Worm (Caenorhabditis elegans) whole organism, L4 larva: ENCODE results near the gene T28A8.2.

ENCODE experiments used
- F26F4.8 ChIP-seq: fragments of 200-800 bp; sonication (Bioruptor generic); conservative IDR thresholded peaks from 2 replicates; pipeline ENCODE4 v1.3.6; 2022; ENCODE audit warnings: missing genetic modification characterization, missing compliant biosample characterization
- F44E2.7 ChIP-seq: fragments of 200-800 bp; sonication (Bioruptor generic); IDR thresholded peaks from 2 replicates; pipeline ENCODE4 v2.1.2; 2022; ENCODE audit warnings: missing genetic modification characterization, missing compliant biosample characterization
- T20F7.1 ChIP-seq: fragments of 200-800 bp; sonication (Bioruptor generic); optimal IDR thresholded peaks from 2 replicates; lab custom pipeline; 2018; ENCODE audit warnings: mild to moderate bottlenecking, missing genetic modification characterization, missing compliant biosample characterization
- Y105C5A.15 ChIP-seq: fragments of 200-800 bp; sonication (Bioruptor generic); IDR thresholded peaks from 2 replicates; pipeline ENCODE4 v1.3.6; 2022; ENCODE audit warnings: missing genetic modification characterization, missing compliant biosample characterization
- aha-1 ChIP-seq: fragments of 150-350 bp; peaks from one replicate; lab custom pipeline; 2014; ENCODE audit warnings: missing biosample characterization, missing genetic modification characterization
- aly-2 ChIP-seq: sonication (generic microtip); optimal IDR thresholded peaks from 2 replicates; lab custom pipeline; 2018; ENCODE audit warnings: missing biosample characterization, missing genetic modification characterization
- arid-1 ChIP-seq: fragments of 200-800 bp; sonication (Bioruptor generic); conservative IDR thresholded peaks from 2 replicates; pipeline ENCODE4 v1.3.6; 2022; ENCODE audit warnings: missing genetic modification reagents, missing genetic modification characterization, missing compliant biosample characterization
- attf-4 ChIP-seq: sonication (generic microtip); optimal IDR thresholded peaks from 3 replicates; lab custom pipeline; 2017; ENCODE audit warnings: missing biosample characterization, missing genetic modification characterization
- cey-2 ChIP-seq: sonication (generic microtip); optimal IDR thresholded peaks from 3 replicates; lab custom pipeline; 2017; ENCODE audit warnings: missing genetic modification characterization, mild to moderate bottlenecking, missing compliant biosample characterization, antibody characterized with exemption, borderline replicate concordance; ENCODE audit not compliant: insufficient read depth
- daf-16 ChIP-seq, 3 experiments: sonication (generic microtip); optimal IDR thresholded peaks; 2 replicates each; lab custom pipeline; 2016 to 2017; ENCODE audit warnings: missing genetic modification characterization in 3 of 3, missing genetic modification reagents in 3 of 3, mild to moderate bottlenecking in 2 of 3, missing compliant biosample characterization in 2 of 3, missing biosample characterization in 1 of 3, moderate library complexity in 1 of 3
- daf-19 ChIP-seq: fragments of 200-800 bp; sonication (Bioruptor generic); conservative IDR thresholded peaks from 2 replicates; pipeline ENCODE4 v1.3.6; 2022; ENCODE audit warnings: missing genetic modification characterization, missing compliant biosample characterization
- dmd-6 ChIP-seq: fragments of 200-800 bp; sonication (Bioruptor generic); IDR thresholded peaks from 2 replicates; pipeline ENCODE4 v1.3.6; 2022; ENCODE audit warnings: missing genetic modification reagents, missing genetic modification characterization, missing compliant biosample characterization
- dve-1 ChIP-seq: sonication (generic microtip); optimal IDR thresholded peaks from 2 replicates; lab custom pipeline; 2017; ENCODE audit warnings: antibody characterized with exemption, mild to moderate bottlenecking, missing genetic modification characterization, missing compliant biosample characterization; ENCODE audit not compliant: insufficient read depth
- egl-27 ChIP-seq: sonication (generic microtip); optimal IDR thresholded peaks from 3 replicates; lab custom pipeline; 2017; ENCODE audit warnings: missing biosample characterization, missing genetic modification reagents, missing genetic modification characterization
- gei-8 ChIP-seq: fragments of 200-800 bp; sonication (Bioruptor generic); optimal IDR thresholded peaks from 2 replicates; lab custom pipeline; 2018; ENCODE audit warnings: mild to moderate bottlenecking, missing genetic modification characterization, missing compliant biosample characterization
- hif-1 ChIP-seq, 2 experiments: sonication (generic microtip); optimal IDR thresholded peaks; 2 replicates each; lab custom pipeline; 2016 to 2017; ENCODE audit warnings: missing compliant biosample characterization in 2 of 2, missing genetic modification characterization in 2 of 2, missing genetic modification reagents in 2 of 2, missing genotype in 2 of 2, mild to moderate bottlenecking in 1 of 2
- hlh-11 ChIP-seq: fragments of 200-800 bp; sonication (Bioruptor generic); optimal IDR thresholded peaks from 2 replicates; lab custom pipeline; 2018; ENCODE audit warnings: mild to moderate bottlenecking, missing genetic modification characterization, missing compliant biosample characterization
- hlh-30 ChIP-seq: sonication (generic microtip); optimal IDR thresholded peaks from 2 replicates; lab custom pipeline; 2017; ENCODE audit warnings: antibody characterized with exemption, mild to moderate bottlenecking, missing genetic modification characterization, missing compliant biosample characterization; ENCODE audit not compliant: insufficient read depth
- jun-1 ChIP-seq: fragments of 150-350 bp; optimal IDR thresholded peaks from 2 replicates; lab custom pipeline; 2014; ENCODE audit warnings: missing biosample characterization, missing genetic modification reagents, missing genetic modification characterization
- lin-15B ChIP-seq: fragments of 150-350 bp; sonication (generic microtip); optimal IDR thresholded peaks from 3 replicates; lab custom pipeline; 2014; ENCODE audit warnings: missing biosample characterization, missing genetic modification characterization
- lin-29 ChIP-seq: fragments of 200-800 bp; sonication (Bioruptor generic); IDR thresholded peaks from 2 replicates; pipeline ENCODE4 v1.3.6; 2022; ENCODE audit warnings: missing genetic modification reagents, missing genetic modification characterization, missing compliant biosample characterization
- lsy-2 ChIP-seq, 2 experiments: fragments of 150-350 bp in 1 of 2; sonication (generic microtip) in 1 of 2; optimal IDR thresholded peaks; 2 replicates each; lab custom pipeline; 2014 to 2017; ENCODE audit warnings: missing biosample characterization in 2 of 2, missing genetic modification characterization in 2 of 2
- madf-5 ChIP-seq, 2 experiments: fragments of 200-800 bp; sonication (Bioruptor generic); IDR thresholded peaks; 2 replicates each; pipeline ENCODE4 v1.3.6; 2022; ENCODE audit warnings: missing compliant biosample characterization in 2 of 2, missing genetic modification characterization in 2 of 2
- mdl-1 ChIP-seq, 2 experiments: fragments of 150-350 bp in 1 of 2; sonication (generic microtip) in 1 of 2; optimal IDR thresholded peaks; 2 replicates each; lab custom pipeline; 2014 to 2017; ENCODE audit warnings: missing biosample characterization in 2 of 2, missing genetic modification characterization in 2 of 2
- mdt-29 ChIP-seq: fragments of 200-800 bp; sonication (Bioruptor generic); IDR thresholded peaks from 2 replicates; pipeline ENCODE4 v1.3.6; 2022; ENCODE audit warnings: missing genetic modification reagents, missing genetic modification characterization, missing compliant biosample characterization
- mep-1 ChIP-seq: fragments of 150-350 bp; sonication (generic microtip); optimal IDR thresholded peaks from 3 replicates; lab custom pipeline; 2014; ENCODE audit warnings: missing biosample characterization, missing genetic modification characterization
- mes-2 ChIP-seq: sonication (generic microtip); optimal IDR thresholded peaks from 2 replicates; lab custom pipeline; 2016; ENCODE audit warnings: missing genotype, mild to moderate bottlenecking, missing genetic modification characterization, missing compliant biosample characterization; ENCODE audit not compliant: poor library complexity, severe bottlenecking
- mxl-3 ChIP-seq: fragments of 200-800 bp; sonication (Bioruptor generic); optimal IDR thresholded peaks from 2 replicates; lab custom pipeline; 2018; ENCODE audit warnings: mild to moderate bottlenecking, missing genetic modification characterization, missing compliant biosample characterization
- nhr-25 ChIP-seq: sonication (generic microtip); optimal IDR thresholded peaks from 2 replicates; lab custom pipeline; 2017; ENCODE audit warnings: missing genetic modification characterization, mild to moderate bottlenecking, missing compliant biosample characterization, antibody characterized with exemption, moderate library complexity, borderline replicate concordance; ENCODE audit not compliant: insufficient read depth
- nhr-28 ChIP-seq: fragments of 150-350 bp; optimal IDR thresholded peaks from 2 replicates; lab custom pipeline; 2014; ENCODE audit warnings: missing biosample characterization, missing genetic modification characterization
- nhr-41 ChIP-seq: fragments of 200-800 bp; sonication (Bioruptor generic); IDR thresholded peaks from 2 replicates; pipeline ENCODE4 v1.3.6; 2022; ENCODE audit warnings: missing genetic modification reagents, missing genetic modification characterization, missing compliant biosample characterization
- nhr-48 ChIP-seq: sonication (generic microtip); optimal IDR thresholded peaks from 2 replicates; lab custom pipeline; 2016; ENCODE audit warnings: mild to moderate bottlenecking, missing genetic modification characterization, missing compliant biosample characterization
- nhr-6 ChIP-seq: fragments of 150-350 bp; optimal IDR thresholded peaks from 2 replicates; lab custom pipeline; 2014; ENCODE audit warnings: missing biosample characterization, missing genetic modification characterization
- nhr-77 ChIP-seq: fragments of 150-350 bp; optimal IDR thresholded peaks from 2 replicates; lab custom pipeline; 2014; ENCODE audit warnings: missing biosample characterization, missing genetic modification characterization
- php-3 ChIP-seq: fragments of 200-800 bp; sonication (Bioruptor generic); IDR thresholded peaks from 2 replicates; pipeline ENCODE4 v1.3.6; 2022; ENCODE audit warnings: missing genetic modification reagents, missing genetic modification characterization, missing compliant biosample characterization
- pqm-1 ChIP-seq: sonication (generic microtip); optimal IDR thresholded peaks from 2 replicates; lab custom pipeline; 2017; ENCODE audit warnings: missing biosample characterization, missing genetic modification characterization
- rbr-2 ChIP-seq: sonication (generic microtip); optimal IDR thresholded peaks from 2 replicates; lab custom pipeline; 2016; ENCODE audit warnings: missing genotype, missing genetic modification characterization, missing compliant biosample characterization
- saeg-2 ChIP-seq: fragments of 200-800 bp; sonication (Bioruptor generic); IDR thresholded peaks from 2 replicates; pipeline ENCODE4 v1.3.6; 2022; ENCODE audit warnings: missing genetic modification reagents, missing genetic modification characterization, missing compliant biosample characterization
- skn-1 ChIP-seq: fragments of 150-350 bp; optimal IDR thresholded peaks from 2 replicates; lab custom pipeline; 2014; ENCODE audit warnings: missing biosample characterization, missing genetic modification characterization
- spr-3 ChIP-seq: fragments of 200-800 bp; sonication (Bioruptor generic); optimal IDR thresholded peaks from 2 replicates; lab custom pipeline; 2018; ENCODE audit warnings: mild to moderate bottlenecking, missing genetic modification characterization, missing compliant biosample characterization
- tra-1 ChIP-seq: fragments of 200-800 bp; sonication (Bioruptor generic); IDR thresholded peaks from 2 replicates; pipeline ENCODE4 v1.3.6; 2022; ENCODE audit warnings: missing genetic modification reagents, missing genetic modification characterization, missing compliant biosample characterization
- unc-130 ChIP-seq: sonication (generic microtip); optimal IDR thresholded peaks from 2 replicates; lab custom pipeline; 2016; ENCODE audit warnings: missing genetic modification reagents, missing genetic modification characterization, missing compliant biosample characterization
- unc-62 ChIP-seq, 3 experiments: fragments of 150-350 bp in 1 of 3; sonication (generic microtip); optimal IDR thresholded peaks in 2 of 3; peaks in 1 of 3; 1 replicate in 1 of 3; 2 replicates in 2 of 3; lab custom pipeline; 2014 to 2017; ENCODE audit warnings: missing biosample characterization in 3 of 3, missing genetic modification characterization in 3 of 3, missing genetic modification reagents in 3 of 3, missing genotype in 1 of 3
- zfp-2 ChIP-seq: sonication (generic microtip); optimal IDR thresholded peaks from 2 replicates; lab custom pipeline; 2016; ENCODE audit warnings: mild to moderate bottlenecking, missing genetic modification characterization, missing compliant biosample characterization
- zfp-3 ChIP-seq: fragments of 200-800 bp; sonication (Bioruptor generic); conservative IDR thresholded peaks from 2 replicates; pipeline ENCODE4 v1.3.6; 2022; ENCODE audit warnings: missing genetic modification reagents, missing genetic modification characterization, missing compliant biosample characterization
- ztf-11 ChIP-seq: fragments of 150-350 bp; optimal IDR thresholded peaks from 2 replicates; lab custom pipeline; 2014; ENCODE audit warnings: missing biosample characterization, missing genetic modification characterization

T28A8.2 gene

DNA sequence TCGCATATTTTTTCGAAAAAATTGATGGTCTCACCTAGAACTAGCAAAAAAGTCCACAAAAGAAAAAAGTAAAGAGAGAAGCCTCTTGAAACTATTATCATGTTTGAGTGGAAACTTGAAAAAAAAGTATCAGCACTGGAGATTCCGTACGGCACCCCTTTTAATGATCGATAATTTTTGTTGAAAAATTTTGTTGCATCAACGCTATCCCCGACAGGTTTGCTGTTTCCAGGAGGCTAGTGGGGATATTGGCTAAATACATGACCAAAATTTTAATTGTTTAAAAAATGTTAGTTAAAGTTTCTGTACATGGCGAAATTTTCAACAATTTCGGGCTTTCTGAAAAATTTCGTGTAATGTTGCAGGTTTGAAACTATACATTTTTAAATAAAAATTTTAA is at the start of gene T28A8.2:
T28A8.2 (minus strand) TSS at position 101 of the 400 bp plus-strand sequence.
- no peak for TF ChIP-seq zfp-3 (GFP tag; lab: Robert Waterston, UW)
- TF ChIP-seq attf-4 (tag; lab: Kevin White, UChicago), result no peak
- TF ChIP-seq jun-1, result no peak
- TF ChIP-seq arid-1 (GFP tag; lab: Robert Waterston, UW), result no peak
- no peak for TF ChIP-seq daf-19 (GFP tag; lab: Robert Waterston, UW)
- no peak for TF ChIP-seq ztf-11 (tag; lab: Kevin White, UChicago)
- no peak for TF ChIP-seq nhr-25 (tag; lab: Kevin White, UChicago)
- TF ChIP-seq mdl-1 (tag; optimal IDR thresholded peaks at IDR 0.05; lab: Kevin White, UChicago), result no peak
- TF ChIP-seq F44E2.7 (GFP tag; lab: Robert Waterston, UW), result no peak
- TF ChIP-seq lsy-2 (tag; optimal IDR thresholded peaks at IDR 0.05; lab: Kevin White, UChicago), result no peak
- no peak for TF ChIP-seq lin-29
- TF ChIP-seq mep-1 (tag; lab: Kevin White, UChicago), result no peak
- TF ChIP-seq egl-27, result no peak
- TF ChIP-seq rbr-2 (tag; lab: Kevin White, UChicago), result no peak
- no peak for TF ChIP-seq daf-16 (GFP tag; optimal IDR thresholded peaks at IDR 0.05; lab: Kevin White, UChicago)
- no peak for TF ChIP-seq daf-16 (tag; optimal IDR thresholded peaks at IDR 0.05; lab: Kevin White, UChicago)

DNA sequence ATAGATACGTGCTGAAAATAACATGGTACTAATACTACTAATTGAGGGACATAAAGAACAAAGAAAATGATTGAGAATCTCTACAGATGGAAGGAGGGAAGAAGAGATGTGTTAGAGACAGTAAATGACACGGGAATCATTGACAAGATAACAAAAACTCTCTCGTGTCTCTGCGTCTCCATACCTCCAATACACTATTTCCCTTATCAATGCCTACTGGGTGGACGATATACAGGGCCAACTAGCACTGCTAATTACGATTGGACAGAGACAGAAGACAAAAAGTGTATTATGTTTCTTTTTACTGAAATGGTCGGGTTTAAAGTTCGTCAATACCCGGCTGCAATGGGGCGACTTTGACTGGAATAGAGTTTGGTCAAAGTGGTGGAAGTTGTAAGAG is 49.1 kb upstream of the T28A8.2 start:
- TF ChIP-seq zfp-3 (GFP tag; lab: Robert Waterston, UW), result 0 out of 2 replicates have a peak, but pooled peaks have one; percentile 10
- TF ChIP-seq rbr-2 (tag; lab: Kevin White, UChicago), result no peak
- no peak for TF ChIP-seq nhr-6
- peak; percentile 76 for TF ChIP-seq nhr-77
- TF ChIP-seq pqm-1 (tag; lab: Kevin White, UChicago), result peak; percentile 96
- TF ChIP-seq F44E2.7 (GFP tag; lab: Robert Waterston, UW), result no peak
- TF ChIP-seq mdt-29, result no peak
- no peak for TF ChIP-seq egl-27
- TF ChIP-seq F26F4.8, result no peak
- peak; percentile 5 for TF ChIP-seq gei-8 (GFP tag; lab: Kevin White, UChicago)
- peak in 1 of 2 experiments; percentile 98 for TF ChIP-seq unc-62 (GFP tag; optimal IDR thresholded peaks at IDR 0.05 in 1 of 2; lab: Kevin White, UChicago)
- TF ChIP-seq unc-62 (tag; optimal IDR thresholded peaks at IDR 0.05; lab: Kevin White, UChicago), result no peak
- no peak for TF ChIP-seq lin-15B (tag; lab: Kevin White, UChicago)
- TF ChIP-seq aha-1 (tag; lab: Kevin White, UChicago), result peak; percentile 93
- TF ChIP-seq mxl-3, result peak; percentile 68
- TF ChIP-seq spr-3 (GFP tag; lab: Kevin White, UChicago), result peak; percentile 36
- TF ChIP-seq nhr-41 (GFP tag; lab: Robert Waterston, UW), result no peak
- TF ChIP-seq dmd-6 (GFP tag; lab: Robert Waterston, UW), result peak; percentile 82
- TF ChIP-seq T20F7.1 (GFP tag; lab: Kevin White, UChicago), result peak; percentile 9
- TF ChIP-seq madf-5 (GFP tag; IDR thresholded peaks at IDR 0.05; lab: Robert Waterston, UW), result 0 out of 4 replicates have a peak, but pooled peaks of 1 of the 2 experiments have one; percentile 50
- TF ChIP-seq mep-1 (tag; lab: Kevin White, UChicago), result peak; percentile 29
- TF ChIP-seq hif-1 (tag; optimal IDR thresholded peaks at IDR 0.05; lab: Kevin White, UChicago), result peak in 1 of 2 experiments; percentile 0
- TF ChIP-seq mes-2, result peak; percentile 65
- peak; percentile 15 for TF ChIP-seq cey-2 (tag; lab: Kevin White, UChicago)
- TF ChIP-seq hlh-11, result peak; percentile 89
- TF ChIP-seq hlh-30 (tag; lab: Kevin White, UChicago), result peak; percentile 16
- TF ChIP-seq php-3 (GFP tag; lab: Robert Waterston, UW), result peak; percentile 40; the same call in 1 of the 2 replicates
- TF ChIP-seq aly-2 (tag; lab: Kevin White, UChicago), result no peak
- no peak for TF ChIP-seq skn-1
- TF ChIP-seq saeg-2, result no peak
- TF ChIP-seq Y105C5A.15 (GFP tag; lab: Robert Waterston, UW), result no peak
- peak; percentile 41 for TF ChIP-seq nhr-48
- TF ChIP-seq nhr-28, result peak; percentile 97
- peak; percentile 68; the same call in 1 of the 2 replicates for TF ChIP-seq tra-1 (GFP tag; lab: Robert Waterston, UW)
- peak; percentile 85 for TF ChIP-seq dve-1 (tag; lab: Kevin White, UChicago)
- TF ChIP-seq nhr-25 (tag; lab: Kevin White, UChicago), result peak; percentile 24
- peak in 1 of 2 experiments; percentile 9 for TF ChIP-seq mdl-1 (tag; optimal IDR thresholded peaks at IDR 0.05; lab: Kevin White, UChicago)
- no peak for TF ChIP-seq unc-130 (GFP tag; lab: Kevin White, UChicago)
- no peak for TF ChIP-seq zfp-2
